Comparison of ENCODE assay signal across 2 worm cellular contexts in genomic region chrIII:7140228-7140710, ce11.
TF ChIP-seq lines count a peak whose summit lies in the region.

No protein-coding gene starts in this region.

TF ChIP-seq in whole organism, L1 larva, 84 proteins besides CTCF, POLR2A, EP300 and RAD21 (continued from another document):
- no peak for TF ChIP-seq aly-2 (tag; optimal IDR thresholded peaks at IDR 0.05; lab: Kevin White, UChicago)
- no peak for TF ChIP-seq lin-13 (GFP tag; optimal IDR thresholded peaks at IDR 0.05; lab: Kevin White, UChicago)
- TF ChIP-seq nhr-20 (tag; optimal IDR thresholded peaks at IDR 0.05; lab: Kevin White, UChicago): peak; percentile 57
- TF ChIP-seq C16A3.4 (tag; optimal IDR thresholded peaks at IDR 0.05; lab: Kevin White, UChicago): no peak
- TF ChIP-seq dsc-1 (tag; optimal IDR thresholded peaks at IDR 0.05; lab: Kevin White, UChicago): no peak
- TF ChIP-seq lin-35 (GFP tag; optimal IDR thresholded peaks at IDR 0.05; lab: Kevin White, UChicago): peak; percentile 1 to 42
- TF ChIP-seq snu-23 (GFP tag; optimal IDR thresholded peaks at IDR 0.05; lab: Kevin White, UChicago): peak; percentile 66
- no peak for TF ChIP-seq pqm-1 (tag; optimal IDR thresholded peaks at IDR 0.05; lab: Kevin White, UChicago)
- TF ChIP-seq lsy-2 (tag; optimal IDR thresholded peaks at IDR 0.05; lab: Kevin White, UChicago): peak in 1 of 2 experiments; percentile 41
- no peak for TF ChIP-seq nhr-11 (tag; optimal IDR thresholded peaks at IDR 0.05; lab: Kevin White, UChicago)
- no peak for TF ChIP-seq unc-86 (tag; optimal IDR thresholded peaks at IDR 0.05; lab: Kevin White, UChicago)
- TF ChIP-seq ztf-11 (tag; optimal IDR thresholded peaks at IDR 0.05; lab: Kevin White, UChicago): no peak
- no peak for TF ChIP-seq dpl-1 (GFP tag; optimal IDR thresholded peaks at IDR 0.05; lab: Kevin White, UChicago)
- TF ChIP-seq mdl-1 (tag; optimal IDR thresholded peaks at IDR 0.05; lab: Kevin White, UChicago): no peak
- TF ChIP-seq grh-1 (GFP tag; IDR thresholded peaks at IDR 0.05; lab: Robert Waterston, UW): peak; percentile 67
- no peak for TF ChIP-seq hlh-4 (tag; optimal IDR thresholded peaks at IDR 0.05; lab: Kevin White, UChicago)
- no peak for TF ChIP-seq nhr-77 (tag; optimal IDR thresholded peaks at IDR 0.05; lab: Kevin White, UChicago)
- no peak for TF ChIP-seq ceh-90 (tag; optimal IDR thresholded peaks at IDR 0.05; lab: Kevin White, UChicago)
- TF ChIP-seq zag-1 (tag; optimal IDR thresholded peaks at IDR 0.05; lab: Kevin White, UChicago): no peak
- peak; percentile 39 for TF ChIP-seq swsn-7 (tag; optimal IDR thresholded peaks at IDR 0.05; lab: Kevin White, UChicago)
- TF ChIP-seq nhr-76 (tag; optimal IDR thresholded peaks at IDR 0.05; lab: Kevin White, UChicago): no peak
- no peak for TF ChIP-seq C34B4.2 (tag; optimal IDR thresholded peaks at IDR 0.05; lab: Kevin White, UChicago)
- peak in 2 of 3 experiments; percentile 0 to 18 for TF ChIP-seq ceh-82 (tag; optimal IDR thresholded peaks at IDR 0.05; lab: Kevin White, UChicago)
- TF ChIP-seq aha-1 (tag; optimal IDR thresholded peaks at IDR 0.05; lab: Kevin White, UChicago): no peak
- TF ChIP-seq pag-3 (tag; optimal IDR thresholded peaks at IDR 0.05; lab: Kevin White, UChicago; ENCODE audit: borderline replicate concordance, insufficient read depth): no peak
- peak; percentile 97 for TF ChIP-seq snpc-4 (tag; optimal IDR thresholded peaks at IDR 0.05; lab: Kevin White, UChicago)
- no peak for TF ChIP-seq egl-27 (tag; optimal IDR thresholded peaks at IDR 0.05; lab: Kevin White, UChicago)
- no peak for TF ChIP-seq Y116A8C.19 (tag; optimal IDR thresholded peaks at IDR 0.05; lab: Kevin White, UChicago; ENCODE audit: borderline replicate concordance)
- TF ChIP-seq efl-3 (GFP tag; optimal IDR thresholded peaks at IDR 0.05; lab: Kevin White, UChicago): no peak
- TF ChIP-seq alr-1 (tag; optimal IDR thresholded peaks at IDR 0.05; lab: Kevin White, UChicago; ENCODE audit: borderline replicate concordance): no peak
- no peak for TF ChIP-seq lir-3 (tag; optimal IDR thresholded peaks at IDR 0.05; lab: Kevin White, UChicago; ENCODE audit: poor library complexity)
- TF ChIP-seq ceh-88 (GFP tag; IDR thresholded peaks at IDR 0.05; lab: Robert Waterston, UW): peak; percentile 41; the same call in 1 of the 2 replicates
- TF ChIP-seq nhr-19 (GFP tag; conservative IDR thresholded peaks at IDR 0.05; lab: Robert Waterston, UW): peak; percentile 79
- no peak for TF ChIP-seq hpl-2 (GFP tag; optimal IDR thresholded peaks at IDR 0.05; lab: Kevin White, UChicago)
- no peak for TF ChIP-seq tlp-1 (tag; optimal IDR thresholded peaks at IDR 0.05; lab: Kevin White, UChicago)
- TF ChIP-seq hlh-17 (GFP tag; optimal IDR thresholded peaks at IDR 0.05; lab: Kevin White, UChicago; ENCODE audit: borderline replicate concordance): no peak
- peak; percentile 23 for TF ChIP-seq xbp-1 (tag; optimal IDR thresholded peaks at IDR 0.05; lab: Kevin White, UChicago)
TF ChIP-seq in whole organism, L1 larva: peak in this region for 20.

TF ChIP-seq in whole organism, young adult, 124 proteins besides CTCF, POLR2A, EP300 and RAD21 (continued from another document):
- TF ChIP-seq F49E8.2 (tag; optimal IDR thresholded peaks at IDR 0.05; lab: Kevin White, UChicago; ENCODE audit: insufficient read depth) (peak; percentile 83), K11D2.4 (GFP tag; IDR thresholded peaks at IDR 0.05; lab: Robert Waterston, UW) (no peak), F33H1.4 (GFP tag; IDR thresholded peaks at IDR 0.05; lab: Robert Waterston, UW) (peak; percentile 51), lir-1 (GFP tag; conservative IDR thresholded peaks at IDR 0.05; lab: Robert Waterston, UW) (0 out of 2 replicates have a peak, but pooled peaks have one; percentile 16), Y79H2A.3 (GFP tag; conservative IDR thresholded peaks at IDR 0.05; lab: Robert Waterston, UW) (no peak), ama-1 (optimal IDR thresholded peaks at IDR 0.05; lab: Kevin White, UChicago) (peak; percentile 8), ama-1 (GFP tag; optimal IDR thresholded peaks at IDR 0.05; lab: Kevin White, UChicago) (no peak), F23B12.7 (tag; optimal IDR thresholded peaks at IDR 0.05; lab: Kevin White, UChicago; ENCODE audit: insufficient read depth) (no peak), nhr-120 (GFP tag; IDR thresholded peaks at IDR 0.05; lab: Robert Waterston, UW) (no peak), unc-62 (GFP tag; optimal IDR thresholded peaks at IDR 0.05; lab: Kevin White, UChicago) (no peak), F22D6.2 (tag; optimal IDR thresholded peaks at IDR 0.05; lab: Kevin White, UChicago) (no peak), lag-1 (GFP tag; IDR thresholded peaks at IDR 0.05; lab: Robert Waterston, UW) (no peak), madf-8 (GFP tag; conservative IDR thresholded peaks at IDR 0.05; lab: Robert Waterston, UW) (peak; percentile 31; the same call in 1 of the 2 replicates), tbx-9 (tag; optimal IDR thresholded peaks at IDR 0.05; lab: Kevin White, UChicago; ENCODE audit: borderline replicate concordance) (no peak), attf-6 (GFP tag; IDR thresholded peaks at IDR 0.05; lab: Robert Waterston, UW) (peak; percentile 95), Y67H2A.10 (GFP tag; conservative IDR thresholded peaks at IDR 0.05; lab: Robert Waterston, UW) (no peak), nfya-1 (tag; optimal IDR thresholded peaks at IDR 0.05; lab: Kevin White, UChicago; ENCODE audit: borderline replicate concordance, insufficient read depth) (no peak), zfh-2 (GFP tag; conservative IDR thresholded peaks at IDR 0.05; lab: Robert Waterston, UW) (no peak), lsl-1 (GFP tag; optimal IDR thresholded peaks at IDR 0.05; lab: Kevin White, UChicago) (peak; percentile 67), ztf-26 (tag; optimal IDR thresholded peaks at IDR 0.05; lab: Kevin White, UChicago) (no peak), B0035.1 (tag; optimal IDR thresholded peaks at IDR 0.05; lab: Kevin White, UChicago) (no peak), ztf-18 (tag; optimal IDR thresholded peaks at IDR 0.05; lab: Kevin White, UChicago) (peak; percentile 24), hlh-12 (tag; optimal IDR thresholded peaks at IDR 0.05; lab: Kevin White, UChicago) (no peak), Y56A3A.18 (GFP tag; IDR thresholded peaks at IDR 0.05; lab: Robert Waterston, UW) (0 out of 2 replicates have a peak, but pooled peaks have one; percentile 37), snpc-1.1 (tag; optimal IDR thresholded peaks at IDR 0.05; lab: Kevin White, UChicago; ENCODE audit: insufficient read depth) (peak; percentile 98), madf-6 (GFP tag; IDR thresholded peaks at IDR 0.05; lab: Robert Waterston, UW) (peak; percentile 78), unc-130 (GFP tag; optimal IDR thresholded peaks at IDR 0.05; lab: Kevin White, UChicago) (peak; percentile 45), sdz-38 (tag; optimal IDR thresholded peaks at IDR 0.05; lab: Kevin White, UChicago) (no peak), D2030.7 (GFP tag; IDR thresholded peaks at IDR 0.05; lab: Robert Waterston, UW) (peak; percentile 96), T26A5.8 (tag; optimal IDR thresholded peaks at IDR 0.05; lab: Kevin White, UChicago) (no peak), C17E4.6 (GFP tag; IDR thresholded peaks at IDR 0.05; lab: Robert Waterston, UW) (no peak), chd-7 (tag; optimal IDR thresholded peaks at IDR 0.05; lab: Kevin White, UChicago) (no peak), ztf-6 (GFP tag; IDR thresholded peaks at IDR 0.05; lab: Robert Waterston, UW) (no peak), lsy-27 (tag; optimal IDR thresholded peaks at IDR 0.05; lab: Kevin White, UChicago; ENCODE audit: borderline replicate concordance, insufficient read depth) (no peak), nhr-80 (tag; optimal IDR thresholded peaks at IDR 0.05; lab: Kevin White, UChicago) (no peak), fkh-3 (tag; optimal IDR thresholded peaks at IDR 0.05; lab: Kevin White, UChicago) (no peak), hsf-1 (GFP tag; IDR thresholded peaks at IDR 0.05; lab: Robert Waterston, UW) (peak; percentile 43; the same call in 1 of the 2 replicates), madf-10 (tag; optimal IDR thresholded peaks at IDR 0.05; lab: Kevin White, UChicago) (no peak), F39B2.1 (GFP tag; IDR thresholded peaks at IDR 0.05; lab: Robert Waterston, UW) (0 out of 2 replicates have a peak, but pooled peaks have one; percentile 64), F55B11.4 (tag; optimal IDR thresholded peaks at IDR 0.05; lab: Kevin White, UChicago; ENCODE audit: borderline replicate concordance, insufficient read depth) (no peak), F10E7.11 (tag; optimal IDR thresholded peaks at IDR 0.05; lab: Kevin White, UChicago) (no peak), die-1 (tag; optimal IDR thresholded peaks at IDR 0.05; lab: Kevin White, UChicago) (no peak), Y95B8A.8 (GFP tag; IDR thresholded peaks at IDR 0.05; lab: Robert Waterston, UW) (peak; percentile 83), atf-7 (tag; optimal IDR thresholded peaks at IDR 0.05; lab: Kevin White, UChicago) (no peak), rpc-1 (optimal IDR thresholded peaks at IDR 0.05; lab: Kevin White, UChicago) (no peak), rpc-1 (tag; optimal IDR thresholded peaks at IDR 0.05; lab: Kevin White, UChicago) (no peak), madf-3 (GFP tag; IDR thresholded peaks at IDR 0.05; lab: Robert Waterston, UW) (peak; percentile 50; the same call in 1 of the 2 replicates), sptf-2 (GFP tag; optimal IDR thresholded peaks at IDR 0.05; lab: Kevin White, UChicago) (no peak), C06A6.2 (GFP tag; conservative IDR thresholded peaks at IDR 0.05; lab: Robert Waterston, UW) (no peak), aptf-3 (GFP tag; IDR thresholded peaks at IDR 0.05; lab: Robert Waterston, UW) (no peak), cebp-1 (GFP tag; IDR thresholded peaks at IDR 0.05; lab: Robert Waterston, UW) (no peak), cebp-1 (tag; optimal IDR thresholded peaks at IDR 0.05; lab: Kevin White, UChicago) (no peak), zim-3 (tag; optimal IDR thresholded peaks at IDR 0.05; lab: Kevin White, UChicago) (no peak), athp-1 (tag; optimal IDR thresholded peaks at IDR 0.05; lab: Kevin White, UChicago) (peak; percentile 28), mcd-1 (GFP tag; IDR thresholded peaks at IDR 0.05; lab: Robert Waterston, UW) (peak; percentile 55), nfya-2 (GFP tag; IDR thresholded peaks at IDR 0.05; lab: Robert Waterston, UW) (no peak), pha-4 (tag; optimal IDR thresholded peaks at IDR 0.05; lab: Kevin White, UChicago) (no peak), egl-44 (GFP tag; IDR thresholded peaks at IDR 0.05; lab: Robert Waterston, UW) (0 out of 2 replicates have a peak, but pooled peaks have one; percentile 52), ZK185.1 (tag; optimal IDR thresholded peaks at IDR 0.05; lab: Kevin White, UChicago; ENCODE audit: poor library complexity, severe bottlenecking) (no peak), dpff-1 (tag; optimal IDR thresholded peaks at IDR 0.05; lab: Kevin White, UChicago) (no peak), gei-17 (GFP tag; optimal IDR thresholded peaks at IDR 0.05; lab: Kevin White, UChicago) (no peak), Y53F4B.3 (GFP tag; IDR thresholded peaks at IDR 0.05; lab: Robert Waterston, UW) (no peak), rec-8 (tag; optimal IDR thresholded peaks at IDR 0.05; lab: Kevin White, UChicago) (peak in 1 of 2 experiments; percentile 49), ekl-4 (GFP tag; IDR thresholded peaks at IDR 0.05; lab: Robert Waterston, UW) (peak; percentile 73), sea-2 (GFP tag; IDR thresholded peaks at IDR 0.05; lab: Robert Waterston, UW) (no peak), tlf-1 (GFP tag; optimal IDR thresholded peaks at IDR 0.05; lab: Kevin White, UChicago) (peak; percentile 31), nhr-179 (tag; optimal IDR thresholded peaks at IDR 0.05; lab: Kevin White, UChicago) (no peak), cebp-2 (GFP tag; IDR thresholded peaks at IDR 0.05; lab: Robert Waterston, UW) (no peak), T07F8.4 (tag; optimal IDR thresholded peaks at IDR 0.05; lab: Kevin White, UChicago) (no peak), nfyb-1 (GFP tag; IDR thresholded peaks at IDR 0.05; lab: Robert Waterston, UW) (peak; percentile 72), hrde-1 (tag; optimal IDR thresholded peaks at IDR 0.05; lab: Kevin White, UChicago; ENCODE audit: borderline replicate concordance) (peak; percentile 75), let-607 (tag; optimal IDR thresholded peaks at IDR 0.05; lab: Kevin White, UChicago) (peak in 1 of 2 experiments; percentile 8)
TF ChIP-seq in whole organism, young adult: peak in this region for 45.
